Worm (Caenorhabditis elegans): ENCODE results near the gene rom-3.

rom-3 gene

DNA sequence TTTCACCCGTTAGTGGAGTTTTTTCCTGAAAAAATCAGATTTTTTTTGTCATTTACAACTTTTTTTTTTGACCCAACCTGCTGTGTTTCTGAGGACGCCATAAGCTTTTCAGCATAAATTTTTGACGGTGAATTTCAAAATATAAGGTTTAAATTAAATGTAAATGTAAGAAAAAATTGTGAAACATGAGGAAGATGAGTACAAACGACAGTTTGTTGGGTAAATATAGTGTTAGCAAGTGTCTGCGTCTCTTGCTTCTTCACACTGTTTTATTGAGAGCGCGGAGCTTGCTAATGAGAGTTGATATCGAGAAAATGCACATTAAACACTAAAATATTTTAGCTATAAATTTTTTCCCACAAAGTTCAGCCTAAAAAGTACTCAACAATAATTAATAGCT, at the start of gene rom-3:
rom-3 (minus strand) TSS at position 101 of the 400 bp plus-strand sequence.
- TF ChIP-seq blmp-1 (tag; optimal IDR thresholded peaks at IDR 0.05) = no peak
- no peak for TF ChIP-seq unc-120 (tag; optimal IDR thresholded peaks at IDR 0.05; ENCODE audit: poor library complexity, severe bottlenecking)
- TF ChIP-seq nhr-12 (tag; optimal IDR thresholded peaks at IDR 0.05) = no peak
- TF ChIP-seq mab-5 (tag; optimal IDR thresholded peaks at IDR 0.05) = no peak
- no peak for TF ChIP-seq elt-1 (tag; optimal IDR thresholded peaks at IDR 0.05; ENCODE audit: borderline replicate concordance, insufficient read depth)
- no peak for TF ChIP-seq sem-2 (GFP tag; optimal IDR thresholded peaks at IDR 0.05)
- no peak for TF ChIP-seq bed-3 (GFP tag; optimal IDR thresholded peaks at IDR 0.05)
- TF ChIP-seq drap-1 (GFP tag; optimal IDR thresholded peaks at IDR 0.05) = no peak
- TF ChIP-seq lsy-2 (tag; optimal IDR thresholded peaks at IDR 0.05) = no peak
- no peak for TF ChIP-seq flh-1 (GFP tag; optimal IDR thresholded peaks at IDR 0.05)
- no peak for TF ChIP-seq nhr-76 (tag; optimal IDR thresholded peaks at IDR 0.05)

DNA sequence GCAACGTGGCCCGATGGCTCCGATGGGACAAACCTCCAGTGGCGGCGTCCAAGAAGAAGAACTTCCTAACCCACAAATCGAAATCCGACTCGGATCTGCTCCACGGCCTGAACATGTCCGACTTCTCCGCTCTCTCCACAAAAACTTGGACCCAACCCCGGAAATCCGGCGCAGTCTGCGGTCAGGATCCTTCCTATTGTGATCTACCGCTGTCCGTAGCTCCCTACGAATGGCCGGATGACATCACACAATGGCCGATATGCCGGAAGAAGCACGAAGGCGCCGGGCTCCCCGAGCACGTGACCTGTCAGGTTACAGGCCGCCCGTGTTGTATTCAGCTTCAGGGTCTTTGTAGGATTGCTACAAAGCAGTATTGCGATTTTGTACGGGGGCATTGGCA, 40.0 kb upstream of the rom-3 start:
- TF ChIP-seq ztf-11 (tag; optimal IDR thresholded peaks at IDR 0.05) (no peak), ceh-43 (GFP tag; optimal IDR thresholded peaks at IDR 0.05) (no peak), unc-120 (tag; optimal IDR thresholded peaks at IDR 0.05; ENCODE audit: poor library complexity, severe bottlenecking) (no peak), nhr-76 (tag; optimal IDR thresholded peaks at IDR 0.05) (no peak), nhr-12 (tag; optimal IDR thresholded peaks at IDR 0.05) (no peak), nhr-2 (tag; optimal IDR thresholded peaks at IDR 0.05) (no peak), blmp-1 (tag; optimal IDR thresholded peaks at IDR 0.05) (no peak), lin-32 (GFP tag; optimal IDR thresholded peaks at IDR 0.05) (no peak), ces-1 (GFP tag; optimal IDR thresholded peaks at IDR 0.05) (no peak), tbx-8 (GFP tag; optimal IDR thresholded peaks at IDR 0.05) (no peak), nhr-28 (tag; optimal IDR thresholded peaks at IDR 0.05) (no peak), sem-2 (GFP tag; optimal IDR thresholded peaks at IDR 0.05) (no peak), drap-1 (GFP tag; optimal IDR thresholded peaks at IDR 0.05) (no peak)

- no peak for TF ChIP-seq sem-2 (GFP tag; optimal IDR thresholded peaks at IDR 0.05)
- no peak for TF ChIP-seq ham-2 (GFP tag; optimal IDR thresholded peaks at IDR 0.05)
These were observed 35.4 kb upstream of the rom-3 start for ce11 chrIV:17005734-17006133.

- TF ChIP-seq lin-13 (tag; optimal IDR thresholded peaks at IDR 0.05) (peak; percentile 24), pha-4 (tag; optimal IDR thresholded peaks at IDR 0.05) (peak; percentile 48), ces-1 (GFP tag; optimal IDR thresholded peaks at IDR 0.05) (peak; percentile 40), mab-5 (tag; optimal IDR thresholded peaks at IDR 0.05) (peak; percentile 23), mls-2 (tag; optimal IDR thresholded peaks at IDR 0.05) (no peak), M03D4.4 (tag; optimal IDR thresholded peaks at IDR 0.05) (no peak)
These were observed 25.1 kb upstream of the rom-3 start, which contains the start of gene rom-4 for ce11 chrIV:16995425-16995824. Gene rom-4 (plus strand): TSS chrIV:16995822.

ce11 chrIV:16988397-16988796, 18.1 kb upstream of the rom-3 start, which contains the start of gene nccd-1:
Gene nccd-1 (plus strand): TSS chrIV:16988697.
- TF ChIP-seq ceh-39 (tag; optimal IDR thresholded peaks at IDR 0.05) (no peak), cnd-1 (tag; optimal IDR thresholded peaks at IDR 0.05) (no peak), nhr-12 (tag; optimal IDR thresholded peaks at IDR 0.05) (no peak), ceh-43 (GFP tag; optimal IDR thresholded peaks at IDR 0.05) (no peak), M03D4.4 (tag; optimal IDR thresholded peaks at IDR 0.05) (no peak), nhr-2 (tag; optimal IDR thresholded peaks at IDR 0.05) (no peak), sptf-1 (tag; optimal IDR thresholded peaks at IDR 0.05) (no peak), unc-62 (GFP tag; optimal IDR thresholded peaks at IDR 0.05) (no peak), drap-1 (GFP tag; optimal IDR thresholded peaks at IDR 0.05) (no peak), pha-4 (tag; optimal IDR thresholded peaks at IDR 0.05) (no peak)

DNA sequence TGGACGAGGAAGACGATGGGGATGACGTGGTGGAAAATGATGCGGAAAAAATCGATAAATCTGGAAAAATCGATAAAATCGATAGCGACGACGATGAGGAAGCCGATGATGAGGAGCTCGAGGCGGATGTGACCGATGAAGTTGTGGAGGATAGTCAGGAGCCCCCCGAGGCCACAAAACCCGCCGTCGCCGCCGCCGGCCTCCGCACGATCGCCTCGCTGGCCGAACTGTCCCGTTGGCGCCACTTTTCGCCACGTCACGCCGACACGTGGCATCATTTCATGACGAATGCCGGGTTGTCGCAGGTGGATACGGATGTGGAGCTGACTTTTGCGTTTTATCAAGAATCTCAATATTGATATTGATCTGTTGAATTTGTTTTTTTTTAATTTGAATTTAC, 7.8 kb downstream of the rom-3 start:
- TF ChIP-seq hlh-1 (tag; optimal IDR thresholded peaks at IDR 0.05) (no peak), ceh-83 (GFP tag; optimal IDR thresholded peaks at IDR 0.05) (no peak), ces-1 (GFP tag; optimal IDR thresholded peaks at IDR 0.05) (no peak), nhr-2 (tag; optimal IDR thresholded peaks at IDR 0.05) (no peak), M03D4.4 (tag; optimal IDR thresholded peaks at IDR 0.05) (no peak), nhr-237 (tag; optimal IDR thresholded peaks at IDR 0.05) (no peak), sptf-1 (tag; optimal IDR thresholded peaks at IDR 0.05) (no peak), mab-5 (tag; optimal IDR thresholded peaks at IDR 0.05) (no peak), pha-4 (tag; optimal IDR thresholded peaks at IDR 0.05) (no peak), lin-13 (tag; optimal IDR thresholded peaks at IDR 0.05) (no peak), zip-8 (tag; optimal IDR thresholded peaks at IDR 0.05) (no peak)

Data from whole organism, mixed stage, embryonic.